Worm (Caenorhabditis elegans): ENCODE data around the gene srh-4.

srh-4 gene

DNA sequence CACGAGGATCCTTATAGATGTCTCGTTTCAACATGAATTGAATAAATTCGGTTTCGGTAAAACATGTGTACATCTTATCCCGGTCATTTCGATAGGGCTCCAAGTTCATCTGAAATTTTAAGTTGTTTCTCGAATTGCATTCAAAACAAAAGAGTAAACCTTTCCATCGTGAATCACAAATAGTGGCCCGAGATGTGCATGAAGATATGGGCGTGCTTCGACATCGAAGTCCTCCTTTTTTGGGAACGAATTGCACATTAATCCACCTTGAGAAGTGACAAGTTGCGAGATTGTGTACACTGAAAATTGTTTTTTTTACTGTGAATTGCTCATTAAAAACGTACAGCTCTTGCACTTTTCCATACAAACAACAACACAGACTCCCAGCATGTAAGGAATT, 45.9 kb downstream of the srh-4 start:
- TF ChIP-seq fkh-10 (GFP tag; optimal IDR thresholded peaks at IDR 0.05) (no peak), elt-3 (tag; optimal IDR thresholded peaks at IDR 0.05) (no peak), nhr-77 (tag; optimal IDR thresholded peaks at IDR 0.05) (no peak), egl-27 (tag; optimal IDR thresholded peaks at IDR 0.05) (no peak), pha-4 (tag; optimal IDR thresholded peaks at IDR 0.05) (no peak), fkh-2 (tag; optimal IDR thresholded peaks at IDR 0.05) (no peak), elt-2 (tag; optimal IDR thresholded peaks at IDR 0.05) (no peak), hmg-11 (tag; optimal IDR thresholded peaks at IDR 0.05) (no peak)
